Worm (Caenorhabditis elegans): ENCODE measurements around the gene nurf-1.

DNA sequence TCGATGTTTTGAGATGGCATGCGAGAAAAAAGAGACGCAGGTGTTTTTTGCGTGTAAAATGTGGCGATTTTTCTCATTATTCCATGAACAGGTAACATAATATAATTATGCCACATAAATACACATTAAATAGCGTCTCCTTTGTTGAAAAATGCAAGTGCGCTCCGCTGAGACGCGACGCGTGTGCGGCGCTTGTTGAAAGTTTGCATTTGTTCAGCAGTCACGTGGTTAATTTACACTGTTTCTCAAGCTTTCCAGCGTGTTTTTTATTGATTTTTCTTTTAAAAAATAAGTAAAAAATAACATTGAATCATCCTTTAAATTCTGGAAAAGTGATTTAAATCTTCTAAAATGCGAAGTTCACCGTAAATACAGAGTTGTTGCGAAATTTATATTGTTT lies 9.1 kb downstream of the nurf-1 start:
- TF ChIP-seq php-3 (GFP tag; IDR thresholded peaks at IDR 0.05) (no peak), mxl-2 (GFP tag; conservative IDR thresholded peaks at IDR 0.05) (no peak), unc-130 (GFP tag; optimal IDR thresholded peaks at IDR 0.05) (no peak), spr-1 (tag; optimal IDR thresholded peaks at IDR 0.05) (no peak), unc-62 (GFP tag; optimal IDR thresholded peaks at IDR 0.05 in 1 of 2) (no peak), unc-62 (tag; optimal IDR thresholded peaks at IDR 0.05) (no peak), ama-1 (optimal IDR thresholded peaks at IDR 0.05) (peak; percentile 39), egl-27 (tag; optimal IDR thresholded peaks at IDR 0.05) (no peak), F26F4.8 (GFP tag; conservative IDR thresholded peaks at IDR 0.05) (no peak), fkh-10 (GFP tag; optimal IDR thresholded peaks at IDR 0.05) (peak; percentile 48)
